Worm (Caenorhabditis elegans): ENCODE results near the gene F48G7.5.

DNA sequence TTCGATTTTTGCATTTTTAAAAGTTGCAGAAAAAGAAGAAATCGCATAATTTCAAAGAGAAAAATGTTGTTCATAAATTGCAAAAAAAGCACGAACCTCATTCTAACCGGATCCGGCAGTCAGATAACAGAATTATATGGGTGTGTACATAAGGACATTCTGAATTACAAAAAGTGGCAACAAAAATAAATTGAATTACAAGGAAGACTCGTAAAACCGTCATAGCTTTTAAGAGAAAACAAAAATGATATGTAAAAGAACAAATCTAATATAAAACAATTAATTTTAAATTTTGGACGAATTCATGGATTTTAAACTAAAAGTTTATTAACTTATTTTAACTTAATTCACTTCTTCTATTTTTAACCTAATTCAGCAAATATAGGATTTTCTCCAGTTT, 37.5 kb upstream of the F48G7.5 start, which contains the start of gene F31F4.17:
- TF ChIP-seq aptf-3 (GFP tag; IDR thresholded peaks at IDR 0.05) (no peak), unc-130 (GFP tag; optimal IDR thresholded peaks at IDR 0.05) (no peak), attf-3 (GFP tag; conservative IDR thresholded peaks at IDR 0.05) (no peak), gei-17 (GFP tag; optimal IDR thresholded peaks at IDR 0.05) (no peak), egl-18 (GFP tag; IDR thresholded peaks at IDR 0.05) (no peak), nhr-90 (tag; optimal IDR thresholded peaks at IDR 0.05) (no peak), sea-2 (GFP tag; IDR thresholded peaks at IDR 0.05) (no peak), rec-8 (tag; optimal IDR thresholded peaks at IDR 0.05) (no peak), tbx-9 (tag; optimal IDR thresholded peaks at IDR 0.05; ENCODE audit: borderline replicate concordance) (no peak), snpc-4 (GFP tag; optimal IDR thresholded peaks at IDR 0.05) (no peak), snpc-4 (tag; optimal IDR thresholded peaks at IDR 0.05) (no peak), hlh-26 (GFP tag; conservative IDR thresholded peaks at IDR 0.05) (no peak), cebp-1 (GFP tag; IDR thresholded peaks at IDR 0.05) (no peak), cebp-1 (tag; optimal IDR thresholded peaks at IDR 0.05) (no peak), F57A8.1 (GFP tag; optimal IDR thresholded peaks at IDR 0.05) (no peak), sdz-38 (tag; optimal IDR thresholded peaks at IDR 0.05) (no peak)

Measured in whole organism, young adult.